Worm (Caenorhabditis elegans) whole organism, L4 larva: Measurements from ENCODE around the gene str-231.

Experiments used
- jun-1 ChIP-seq: fragments of 150-350 bp; optimal IDR thresholded peaks from 2 replicates; lab custom pipeline; 2014; ENCODE audit warnings: missing biosample characterization, missing genetic modification reagents, missing genetic modification characterization
- lin-13 ChIP-seq: fragments of 150-350 bp; optimal IDR thresholded peaks from 2 replicates; lab custom pipeline; 2014; ENCODE audit warnings: missing biosample characterization, missing genetic modification reagents, missing genetic modification characterization
- mdl-1 ChIP-seq, 2 experiments: fragments of 150-350 bp in 1 of 2; sonication (generic microtip) in 1 of 2; optimal IDR thresholded peaks; 2 replicates each; lab custom pipeline; 2014 to 2017; ENCODE audit warnings: missing biosample characterization in 2 of 2, missing genetic modification characterization in 2 of 2
- mep-1 ChIP-seq: fragments of 150-350 bp; sonication (generic microtip); optimal IDR thresholded peaks from 3 replicates; lab custom pipeline; 2014; ENCODE audit warnings: missing biosample characterization, missing genetic modification characterization
- sdz-12 ChIP-seq: fragments of 200-800 bp; sonication (Bioruptor generic); optimal IDR thresholded peaks from 2 replicates; lab custom pipeline; 2018; ENCODE audit warnings: mild to moderate bottlenecking, missing genetic modification characterization, missing compliant biosample characterization
- snpc-4 ChIP-seq: fragments of 150-350 bp; optimal IDR thresholded peaks from 2 replicates; lab custom pipeline; 2014; ENCODE audit warnings: missing biosample characterization, missing genetic modification characterization
- unc-130 ChIP-seq: sonication (generic microtip); optimal IDR thresholded peaks from 2 replicates; lab custom pipeline; 2016; ENCODE audit warnings: missing genetic modification reagents, missing genetic modification characterization, missing compliant biosample characterization
- zag-1 ChIP-seq: fragments of 150-350 bp; optimal IDR thresholded peaks from 2 replicates; lab custom pipeline; 2014; ENCODE audit warnings: missing biosample characterization, missing genetic modification characterization

ce11 chrV:16033491-16033890 lies 26.1 kb upstream of the str-231 start:
- TF ChIP-seq zag-1 (tag; lab: Kevin White, UChicago) (no peak), lin-13 (GFP tag; lab: Kevin White, UChicago) (no peak), sdz-12 (GFP tag; lab: Kevin White, UChicago) (no peak), mdl-1 (tag; optimal IDR thresholded peaks at IDR 0.05; lab: Kevin White, UChicago) (no peak), mep-1 (tag; lab: Kevin White, UChicago) (no peak), unc-130 (GFP tag; lab: Kevin White, UChicago) (no peak), snpc-4 (tag; lab: Kevin White, UChicago) (no peak), jun-1 (tag; lab: Kevin White, UChicago) (no peak)
